Worm (Caenorhabditis elegans) whole organism, mixed stage, embryonic: Measurements from ENCODE around the gene irg-8.

Experiments
- M03D4.4 ChIP-seq: sonication (generic microtip); optimal IDR thresholded peaks from 2 replicates; lab custom pipeline; 2017; ENCODE audit warnings: mild to moderate bottlenecking, missing genetic modification characterization, missing compliant biosample characterization
- bed-3 ChIP-seq: fragments of 200-800 bp; sonication (Bioruptor generic); optimal IDR thresholded peaks from 3 replicates; lab custom pipeline; 2018; ENCODE audit warnings: mild to moderate bottlenecking, missing genetic modification characterization, moderate library complexity, missing compliant biosample characterization
- blmp-1 ChIP-seq: fragments of 150-350 bp; optimal IDR thresholded peaks from 2 replicates; lab custom pipeline; 2014; ENCODE audit warnings: missing biosample characterization, missing genetic modification characterization
- ceh-39 ChIP-seq: fragments of 150-350 bp; optimal IDR thresholded peaks from 2 replicates; lab custom pipeline; 2014; ENCODE audit warnings: missing biosample characterization, missing genetic modification characterization
- ceh-83 ChIP-seq: fragments of 200-800 bp; sonication (Bioruptor generic); optimal IDR thresholded peaks from 2 replicates; lab custom pipeline; 2018; ENCODE audit warnings: mild to moderate bottlenecking, missing genetic modification characterization, missing compliant biosample characterization
- ces-1 ChIP-seq: fragments of 150-350 bp; optimal IDR thresholded peaks from 2 replicates; lab custom pipeline; 2014; ENCODE audit warnings: missing biosample characterization, missing genetic modification reagents, missing genetic modification characterization
- cnd-1 ChIP-seq: fragments of 200-800 bp; sonication (Bioruptor generic); optimal IDR thresholded peaks from 2 replicates; lab custom pipeline; 2018; ENCODE audit warnings: mild to moderate bottlenecking, missing genetic modification characterization, missing compliant biosample characterization
- drap-1 ChIP-seq: fragments of 200-800 bp; sonication (Bioruptor generic); optimal IDR thresholded peaks from 3 replicates; lab custom pipeline; 2018; ENCODE audit warnings: mild to moderate bottlenecking, missing genetic modification characterization, missing compliant biosample characterization
- elt-1 ChIP-seq: sonication (generic microtip); optimal IDR thresholded peaks from 2 replicates; lab custom pipeline; 2017; ENCODE audit warnings: missing genetic modification characterization, mild to moderate bottlenecking, missing compliant biosample characterization, antibody characterized with exemption, moderate library complexity, borderline replicate concordance; ENCODE audit not compliant: insufficient read depth
- elt-3 ChIP-seq: fragments of 150-350 bp; optimal IDR thresholded peaks from 2 replicates; lab custom pipeline; 2014; ENCODE audit warnings: missing biosample characterization, missing genetic modification characterization
- ham-2 ChIP-seq: fragments of 200-800 bp; sonication (Bioruptor generic); optimal IDR thresholded peaks from 2 replicates; lab custom pipeline; 2018; ENCODE audit warnings: mild to moderate bottlenecking, missing genetic modification characterization, missing compliant biosample characterization
- hlh-1 ChIP-seq: fragments of 150-350 bp; optimal IDR thresholded peaks from 2 replicates; lab custom pipeline; 2014; ENCODE audit warnings: missing biosample characterization, missing genetic modification reagents, missing genetic modification characterization
- lin-13 ChIP-seq: fragments of 150-350 bp; optimal IDR thresholded peaks from 2 replicates; lab custom pipeline; 2014; ENCODE audit warnings: missing biosample characterization, missing genetic modification characterization
- lsy-2 ChIP-seq: fragments of 150-350 bp; optimal IDR thresholded peaks from 2 replicates; lab custom pipeline; 2014; ENCODE audit warnings: missing biosample characterization, missing genetic modification characterization
- mab-5 ChIP-seq: fragments of 150-350 bp; optimal IDR thresholded peaks from 2 replicates; lab custom pipeline; 2014; ENCODE audit warnings: missing biosample characterization, missing genetic modification characterization
- mep-1 ChIP-seq: fragments of 150-350 bp; optimal IDR thresholded peaks from 2 replicates; lab custom pipeline; 2017; ENCODE audit warnings: missing biosample characterization, missing genetic modification reagents, missing genetic modification characterization, inconsistent platforms
- mls-2 ChIP-seq: sonication (generic microtip); optimal IDR thresholded peaks from 2 replicates; lab custom pipeline; 2016; ENCODE audit warnings: mild to moderate bottlenecking, missing genetic modification characterization, moderate library complexity, missing compliant biosample characterization
- nhr-12 ChIP-seq: fragments of 150-350 bp; optimal IDR thresholded peaks from 2 replicates; lab custom pipeline; 2014; ENCODE audit warnings: missing biosample characterization, missing genetic modification characterization
- nhr-2 ChIP-seq: fragments of 150-350 bp; optimal IDR thresholded peaks from 2 replicates; lab custom pipeline; 2014; ENCODE audit warnings: missing biosample characterization, missing genetic modification characterization
- nhr-237 ChIP-seq: fragments of 150-350 bp; optimal IDR thresholded peaks from 2 replicates; lab custom pipeline; 2014; ENCODE audit warnings: missing biosample characterization, missing genetic modification characterization
- nhr-28 ChIP-seq: fragments of 150-350 bp; optimal IDR thresholded peaks from 2 replicates; lab custom pipeline; 2014; ENCODE audit warnings: missing biosample characterization, missing genetic modification characterization
- nhr-76 ChIP-seq: sonication (generic microtip); optimal IDR thresholded peaks from 2 replicates; lab custom pipeline; 2017; ENCODE audit warnings: missing biosample characterization, missing genetic modification characterization
- pha-4 ChIP-seq: fragments of 150-350 bp; optimal IDR thresholded peaks from 2 replicates; lab custom pipeline; 2018; ENCODE audit warnings: missing biosample characterization, missing genetic modification reagents, missing genetic modification characterization
- sem-2 ChIP-seq: fragments of 200-800 bp; sonication (Bioruptor generic); optimal IDR thresholded peaks from 2 replicates; lab custom pipeline; 2018; ENCODE audit warnings: mild to moderate bottlenecking, missing genetic modification characterization, missing compliant biosample characterization
- snpc-4 ChIP-seq: fragments of 150-350 bp; optimal IDR thresholded peaks from 2 replicates; lab custom pipeline; 2014; ENCODE audit warnings: missing biosample characterization, missing genetic modification characterization
- sptf-1 ChIP-seq: sonication (generic microtip); optimal IDR thresholded peaks from 2 replicates; lab custom pipeline; 2017; ENCODE audit warnings: mild to moderate bottlenecking, missing genetic modification characterization, moderate library complexity, missing compliant biosample characterization
- tbx-8 ChIP-seq: fragments of 200-800 bp; sonication (Bioruptor generic); optimal IDR thresholded peaks from 2 replicates; lab custom pipeline; 2018; ENCODE audit warnings: mild to moderate bottlenecking, missing genetic modification characterization, moderate library complexity, missing compliant biosample characterization
- unc-39 ChIP-seq: fragments of 150-350 bp; optimal IDR thresholded peaks from 2 replicates; lab custom pipeline; 2014; ENCODE audit warnings: missing biosample characterization, missing genetic modification characterization
- unc-62 ChIP-seq: fragments of 150-350 bp; optimal IDR thresholded peaks from 2 replicates; lab custom pipeline; 2014; ENCODE audit warnings: missing biosample characterization, missing genetic modification reagents, missing genetic modification characterization
- zip-8 ChIP-seq: fragments of 150-350 bp; optimal IDR thresholded peaks from 2 replicates; lab custom pipeline; 2014; ENCODE audit warnings: missing biosample characterization, missing genetic modification characterization
- ztf-11 ChIP-seq: fragments of 150-350 bp; optimal IDR thresholded peaks from 2 replicates; lab custom pipeline; 2014; ENCODE audit warnings: missing biosample characterization, missing genetic modification characterization

irg-8 gene

DNA sequence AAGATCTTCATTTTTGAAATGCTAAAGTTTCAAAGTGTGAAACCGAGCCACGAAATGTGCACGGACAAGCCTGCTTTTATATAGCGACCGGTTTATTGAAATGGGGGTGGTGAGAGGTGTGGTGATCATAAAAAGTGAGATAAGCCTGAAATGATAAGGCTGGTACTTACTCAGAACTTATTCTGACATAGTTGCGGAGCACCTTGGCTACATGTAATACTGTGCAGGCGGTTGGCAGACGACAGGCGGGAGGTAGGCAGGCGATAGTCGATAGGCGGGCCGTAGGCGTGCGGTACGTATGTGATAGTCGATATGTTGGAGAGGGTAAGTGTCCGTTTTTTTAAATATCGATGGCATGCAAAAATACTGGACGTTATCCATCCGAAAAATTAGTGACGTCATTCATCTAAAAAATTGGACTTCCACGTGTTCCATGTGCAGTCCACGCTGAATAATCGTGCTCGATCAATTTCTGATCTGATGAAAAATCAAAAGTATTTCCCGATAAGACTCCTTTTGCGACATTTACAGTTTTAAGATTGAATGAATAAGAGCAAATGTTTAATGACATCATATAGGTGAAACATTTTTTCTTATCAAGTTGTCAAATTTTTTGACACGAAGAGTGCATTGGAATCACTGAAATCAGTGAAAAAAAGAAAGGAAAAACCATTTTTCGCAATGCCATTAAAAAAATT lies at the start of gene irg-8:
Gene irg-8 (minus strand): TSS at position 51 of the 698 bp plus-strand sequence.
- no peak for TF ChIP-seq elt-3 (tag; lab: Kevin White, UChicago)
- TF ChIP-seq snpc-4 (tag; lab: Kevin White, UChicago) = no peak
- TF ChIP-seq lin-13 (tag; lab: Kevin White, UChicago) = no peak
- no peak for TF ChIP-seq nhr-76 (tag; lab: Kevin White, UChicago)
- TF ChIP-seq sptf-1 (tag; lab: Kevin White, UChicago) = no peak
- no peak for TF ChIP-seq nhr-28 (tag; lab: Kevin White, UChicago)
- TF ChIP-seq bed-3 (GFP tag; lab: Kevin White, UChicago) = no peak
- no peak for TF ChIP-seq unc-39
- no peak for TF ChIP-seq blmp-1
- TF ChIP-seq ceh-83 (GFP tag; lab: Kevin White, UChicago) = no peak
- no peak for TF ChIP-seq ceh-39 (tag; lab: Kevin White, UChicago)
- TF ChIP-seq hlh-1 (tag; lab: Kevin White, UChicago) = no peak
- no peak for TF ChIP-seq sem-2 (GFP tag; lab: Kevin White, UChicago)
- TF ChIP-seq mab-5 = no peak
- no peak for TF ChIP-seq tbx-8 (GFP tag; lab: Kevin White, UChicago)
- no peak for TF ChIP-seq nhr-12
- TF ChIP-seq drap-1 (GFP tag; lab: Kevin White, UChicago) = no peak
- TF ChIP-seq pha-4 (tag; lab: Kevin White, UChicago) = no peak

DNA sequence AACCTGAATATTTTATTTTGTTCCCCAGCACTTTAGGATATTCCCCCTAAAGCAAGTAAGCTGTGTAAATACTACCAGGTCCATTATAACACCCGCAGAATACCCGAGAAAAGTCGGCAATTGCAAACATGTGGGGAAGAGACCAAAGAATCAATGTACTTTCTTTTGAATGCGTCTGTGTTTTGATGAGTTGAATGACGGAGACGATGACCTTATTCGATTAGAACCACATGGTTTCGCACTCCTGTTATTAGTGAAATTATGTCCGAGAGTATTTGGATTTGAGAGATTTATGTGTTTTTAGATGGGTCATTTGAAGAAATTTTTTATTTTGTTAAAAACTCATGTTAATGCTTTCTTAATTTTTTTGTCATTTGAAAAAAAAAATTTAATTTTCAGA lies 47.8 kb upstream of the irg-8 start:
- TF ChIP-seq bed-3 (GFP tag; lab: Kevin White, UChicago) (no peak), nhr-12 (no peak), zip-8 (no peak), ceh-39 (tag; lab: Kevin White, UChicago) (no peak), nhr-2 (tag; lab: Kevin White, UChicago) (no peak), unc-62 (GFP tag; lab: Kevin White, UChicago) (no peak), lin-13 (tag; lab: Kevin White, UChicago) (no peak), nhr-237 (tag; lab: Kevin White, UChicago) (no peak), mep-1 (no peak), drap-1 (GFP tag; lab: Kevin White, UChicago) (no peak), ham-2 (GFP tag; lab: Kevin White, UChicago) (no peak), ceh-83 (GFP tag; lab: Kevin White, UChicago) (no peak), M03D4.4 (tag; lab: Kevin White, UChicago) (no peak), cnd-1 (tag; lab: Kevin White, UChicago) (no peak), snpc-4 (tag; lab: Kevin White, UChicago) (no peak), mls-2 (tag; lab: Kevin White, UChicago) (no peak)

DNA sequence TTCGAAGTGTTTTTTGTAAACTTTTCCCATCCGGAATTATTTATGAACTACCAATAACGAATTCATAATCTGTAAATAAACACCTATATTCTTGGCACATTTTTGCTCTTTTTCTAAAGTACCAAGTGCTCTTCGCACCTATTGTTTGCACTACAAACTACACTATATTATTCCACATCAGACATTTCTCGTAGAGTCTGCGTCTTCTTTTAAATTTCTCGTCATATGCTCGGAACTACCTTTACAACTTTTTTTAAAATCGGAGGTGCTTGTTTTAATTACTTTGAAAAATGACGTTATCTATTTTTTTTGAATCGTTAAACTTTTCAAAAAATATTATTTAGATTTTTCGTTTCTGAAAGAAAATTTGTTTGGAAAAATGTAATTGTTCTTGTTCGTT lies 47.3 kb upstream of the irg-8 start, which contains the start of gene nhr-201:
Gene nhr-201 (plus strand): TSS at position 29 of the 400 bp plus-strand sequence.
- no peak for TF ChIP-seq blmp-1
- TF ChIP-seq unc-62 (GFP tag; lab: Kevin White, UChicago) = no peak
- no peak for TF ChIP-seq lsy-2 (tag; lab: Kevin White, UChicago)
- TF ChIP-seq zip-8 = no peak
- TF ChIP-seq sem-2 (GFP tag; lab: Kevin White, UChicago) = no peak
- TF ChIP-seq ceh-39 (tag; lab: Kevin White, UChicago) = no peak
- no peak for TF ChIP-seq nhr-2 (tag; lab: Kevin White, UChicago)
- TF ChIP-seq bed-3 (GFP tag; lab: Kevin White, UChicago) = no peak
- TF ChIP-seq ztf-11 (tag; lab: Kevin White, UChicago) = no peak
- TF ChIP-seq cnd-1 (tag; lab: Kevin White, UChicago) = no peak
- TF ChIP-seq mab-5 = no peak

DNA sequence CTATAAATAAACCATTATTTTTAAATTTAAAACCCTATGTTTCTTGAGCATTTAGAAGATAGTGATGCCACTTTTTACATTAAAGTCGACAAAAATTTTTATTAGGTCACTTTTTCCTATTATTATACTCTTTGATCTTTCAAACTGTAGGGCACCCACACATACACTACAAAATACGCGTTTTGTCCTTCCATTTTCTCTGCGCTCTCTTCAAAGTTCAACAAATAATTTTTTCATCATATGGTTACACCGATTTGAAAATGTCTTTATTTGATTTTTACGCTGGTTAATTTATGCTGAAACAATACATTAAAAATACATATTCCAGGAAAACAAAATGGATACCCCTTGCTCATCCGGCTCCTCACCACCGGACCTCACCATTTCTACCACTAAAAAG lies 44.8 kb upstream of the irg-8 start, which contains the start of gene nhr-202:
Gene nhr-202 (plus strand): TSS at position 326 of the 400 bp plus-strand sequence.
- TF ChIP-seq pha-4 (tag; lab: Kevin White, UChicago) = no peak
- TF ChIP-seq nhr-2 (tag; lab: Kevin White, UChicago) = no peak
- TF ChIP-seq nhr-237 (tag; lab: Kevin White, UChicago) = no peak
- TF ChIP-seq mab-5 = no peak
- TF ChIP-seq lsy-2 (tag; lab: Kevin White, UChicago) = no peak
- TF ChIP-seq nhr-28 (tag; lab: Kevin White, UChicago) = no peak
- TF ChIP-seq elt-1 (tag; lab: Kevin White, UChicago) = no peak
- no peak for TF ChIP-seq ceh-39 (tag; lab: Kevin White, UChicago)
- TF ChIP-seq cnd-1 (tag; lab: Kevin White, UChicago) = no peak
- no peak for TF ChIP-seq bed-3 (GFP tag; lab: Kevin White, UChicago)
- no peak for TF ChIP-seq drap-1 (GFP tag; lab: Kevin White, UChicago)
- TF ChIP-seq nhr-76 (tag; lab: Kevin White, UChicago) = no peak
- TF ChIP-seq zip-8 = no peak
- no peak for TF ChIP-seq snpc-4 (tag; lab: Kevin White, UChicago)
- no peak for TF ChIP-seq ces-1 (GFP tag; lab: Kevin White, UChicago)
- TF ChIP-seq, all 35 proteins: peak for 0
